Fruit fly (Drosophila melanogaster): Measurements from ENCODE around the gene brk.

The brk gene

dm6 chrX:7337975-7338374 lies 30.2 kb downstream of the brk start (continued):
- TF ChIP-seq Pdp1 (GFP tag; optimal IDR thresholded peaks at IDR 0.05) = no peak
- TF ChIP-seq ara (GFP tag; IDR thresholded peaks at IDR 0.05) = no peak

DNA sequence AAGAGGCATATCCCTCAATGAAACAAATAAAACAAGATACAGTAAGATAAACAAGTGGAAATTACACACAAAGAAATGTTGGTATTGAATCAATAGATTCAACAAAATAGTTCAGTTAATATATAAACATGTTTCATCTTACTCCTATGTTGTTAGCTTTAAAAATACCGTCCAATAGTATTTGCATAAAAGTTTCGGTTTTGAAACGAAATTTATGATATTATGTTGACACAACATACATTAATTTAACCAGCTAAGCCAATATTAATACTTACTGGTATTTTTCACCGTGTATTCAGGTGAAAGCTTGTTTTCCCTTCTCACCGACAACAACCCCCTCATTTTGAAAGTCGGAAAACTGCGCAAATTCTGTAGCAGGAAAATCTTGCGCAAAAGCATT lies 30.8 kb downstream of the brk start:
- TF ChIP-seq Scr (GFP tag; IDR thresholded peaks at IDR 0.05; ENCODE audit: partially characterized antibody) = no peak
- no peak for TF ChIP-seq crol (GFP tag; IDR thresholded peaks at IDR 0.05)
- TF ChIP-seq Hey (tag; optimal IDR thresholded peaks at IDR 0.05) = peak; percentile 3
- no peak for TF ChIP-seq ash1 (GFP tag; optimal IDR thresholded peaks at IDR 0.05)
- peak; percentile 46 for TF ChIP-seq CG9609 (GFP tag; optimal IDR thresholded peaks at IDR 0.05)
- peak; percentile 27 for TF ChIP-seq Chrac-16 (GFP tag; optimal IDR thresholded peaks at IDR 0.05)
- TF ChIP-seq CG4617 (GFP tag; optimal IDR thresholded peaks at IDR 0.05; ENCODE audit: borderline replicate concordance) = peak; percentile 21
- peak; percentile 59 for TF ChIP-seq gsb-n (tag; optimal IDR thresholded peaks at IDR 0.05)
- peak; percentile 38; the same call in 1 of the 3 replicates for TF ChIP-seq B-H1 (GFP tag; IDR thresholded peaks at IDR 0.05)
- TF ChIP-seq CG8281 (tag; optimal IDR thresholded peaks at IDR 0.05) = peak; percentile 55
- no peak for TF ChIP-seq BEAF-32 (GFP tag; optimal IDR thresholded peaks at IDR 0.05)
- peak; percentile 36 for TF ChIP-seq Nf-YC (tag; optimal IDR thresholded peaks at IDR 0.05)
- no peak for TF ChIP-seq z (GFP tag; IDR thresholded peaks at IDR 0.05)
- TF ChIP-seq jing (GFP tag; optimal IDR thresholded peaks at IDR 0.05) = peak; percentile 37
- no peak for TF ChIP-seq dan (GFP tag; IDR thresholded peaks at IDR 0.05)
- TF ChIP-seq Atf3 (GFP tag; optimal IDR thresholded peaks at IDR 0.05) = no peak
- TF ChIP-seq CG7372 (GFP tag; IDR thresholded peaks at IDR 0.05) = no peak
- TF ChIP-seq CG7271 (tag; optimal IDR thresholded peaks at IDR 0.05) = peak; percentile 36
- peak; percentile 33 for TF ChIP-seq CG2116 (GFP tag; optimal IDR thresholded peaks at IDR 0.05)
- peak; percentile 31 for TF ChIP-seq CG13894 (tag; optimal IDR thresholded peaks at IDR 0.05)
- peak; percentile 59 for TF ChIP-seq CG12219 (GFP tag; optimal IDR thresholded peaks at IDR 0.05)
- TF ChIP-seq MESR4 (GFP tag; optimal IDR thresholded peaks at IDR 0.05) = no peak
- TF ChIP-seq eyg (GFP tag; optimal IDR thresholded peaks at IDR 0.05) = peak; percentile 42
- no peak for TF ChIP-seq chinmo (GFP tag; IDR thresholded peaks at IDR 0.05; ENCODE audit: partially characterized antibody)
- TF ChIP-seq tgo (GFP tag; IDR thresholded peaks at IDR 0.05) = peak; percentile 34; the same call in 1 of the 3 replicates
- no peak for TF ChIP-seq CG7745 (tag; optimal IDR thresholded peaks at IDR 0.05)
- peak; percentile 61 for TF ChIP-seq az2 (GFP tag; optimal IDR thresholded peaks at IDR 0.05)
- peak; percentile 47 for TF ChIP-seq CG1602 (GFP tag; optimal IDR thresholded peaks at IDR 0.05)
- peak in 1 of 2 experiments; percentile 70 for TF ChIP-seq bsh (GFP tag; optimal IDR thresholded peaks at IDR 0.05)
- peak; percentile 51 for TF ChIP-seq CG10267 (tag; optimal IDR thresholded peaks at IDR 0.05)
- TF ChIP-seq sd (tag; optimal IDR thresholded peaks at IDR 0.05) = no peak
- peak; percentile 69; the same call in 2 of the 3 replicates for TF ChIP-seq so (GFP tag; IDR thresholded peaks at IDR 0.05)
- TF ChIP-seq bigmax (GFP tag; optimal IDR thresholded peaks at IDR 0.05) = no peak
- peak; percentile 48 for TF ChIP-seq CG1529 (GFP tag; optimal IDR thresholded peaks at IDR 0.05)
- TF ChIP-seq CG10321 (GFP tag; IDR thresholded peaks at IDR 0.05) = no peak
- peak; percentile 32 for TF ChIP-seq CG8089 (GFP tag; optimal IDR thresholded peaks at IDR 0.05)
- no peak for TF ChIP-seq nerfin-2 (GFP tag; IDR thresholded peaks at IDR 0.05; ENCODE audit: partially characterized antibody)
- no peak for TF ChIP-seq CG8765 (GFP tag; IDR thresholded peaks at IDR 0.05)
- peak; percentile 76 for TF ChIP-seq unpg (GFP tag; optimal IDR thresholded peaks at IDR 0.05)
- peak; percentile 46 for TF ChIP-seq CG18476 (GFP tag; optimal IDR thresholded peaks at IDR 0.05)
- no peak for TF ChIP-seq Rx (GFP tag; IDR thresholded peaks at IDR 0.05)
- TF ChIP-seq al (GFP tag; IDR thresholded peaks at IDR 0.05) = 0 out of 2 replicates have a peak, but pooled peaks have one; percentile 11
- TF ChIP-seq BtbVII (GFP tag; optimal IDR thresholded peaks at IDR 0.05) = peak; percentile 62
- TF ChIP-seq CG15479 (GFP tag; optimal IDR thresholded peaks at IDR 0.05) = no peak
- TF ChIP-seq dm (GFP tag; optimal IDR thresholded peaks at IDR 0.05) = peak; percentile 32
- peak; percentile 67 for TF ChIP-seq dysf (GFP tag; IDR thresholded peaks at IDR 0.05)
- TF ChIP-seq CG9797 (GFP tag; optimal IDR thresholded peaks at IDR 0.05) = no peak
